Worm (Caenorhabditis elegans) whole organism, late embryonic: Measurements from ENCODE around the gene fbxc-32.
"Not testable (repeated sequence)": the region's sequence is repeated elsewhere in the genome, so short reads cannot be mapped to it uniquely, and the experiment has no call there.

Experiments
- C08G9.2 ChIP-seq: sonication (generic microtip); optimal IDR thresholded peaks from 2 replicates; lab custom pipeline; 2016; ENCODE audit warnings: mild to moderate bottlenecking, missing genetic modification characterization, moderate library complexity, missing compliant biosample characterization
- K02D7.2 ChIP-seq: sonication (generic microtip); optimal IDR thresholded peaks from 2 replicates; lab custom pipeline; 2017; ENCODE audit warnings: mild to moderate bottlenecking, missing genetic modification characterization, missing compliant biosample characterization
- K09A11.1 ChIP-seq: sonication (generic microtip); optimal IDR thresholded peaks from 2 replicates; lab custom pipeline; 2017; ENCODE audit warnings: antibody characterized with exemption, mild to moderate bottlenecking, missing genetic modification characterization, missing compliant biosample characterization; ENCODE audit not compliant: insufficient read depth
- ahr-1 ChIP-seq: sonication (generic microtip); optimal IDR thresholded peaks from 2 replicates; lab custom pipeline; 2016; ENCODE audit warnings: missing genetic modification characterization, missing compliant biosample characterization
- ceh-18 ChIP-seq: sonication (generic microtip); optimal IDR thresholded peaks from 2 replicates; lab custom pipeline; 2016; ENCODE audit warnings: missing genetic modification characterization, missing compliant biosample characterization
- ceh-19 ChIP-seq: fragments of 200-800 bp; sonication (Bioruptor generic); optimal IDR thresholded peaks from 2 replicates; lab custom pipeline; 2018; ENCODE audit warnings: mild to moderate bottlenecking, missing genetic modification characterization, missing compliant biosample characterization
- ceh-22 ChIP-seq: sonication (generic microtip); optimal IDR thresholded peaks from 2 replicates; lab custom pipeline; 2017; ENCODE audit warnings: missing biosample characterization, missing genetic modification characterization
- ceh-31 ChIP-seq: sonication (generic microtip); optimal IDR thresholded peaks from 2 replicates; lab custom pipeline; 2016; ENCODE audit warnings: missing genetic modification characterization, missing compliant biosample characterization
- ceh-45 ChIP-seq: fragments of 200-800 bp; sonication (Bioruptor generic); IDR thresholded peaks from 2 replicates; pipeline ENCODE4 v1.3.6; 2022; ENCODE audit warnings: missing genetic modification reagents, missing genetic modification characterization, missing compliant biosample characterization
- ceh-48 ChIP-seq: sonication (generic microtip); optimal IDR thresholded peaks from 2 replicates; lab custom pipeline; 2016; ENCODE audit warnings: missing genetic modification characterization, inconsistent platforms, missing compliant biosample characterization
- ceh-6 ChIP-seq: fragments of 200-800 bp; sonication (Bioruptor generic); optimal IDR thresholded peaks from 2 replicates; lab custom pipeline; 2018; ENCODE audit warnings: mild to moderate bottlenecking, missing genetic modification characterization, missing compliant biosample characterization
- che-1 ChIP-seq: sonication (generic microtip); optimal IDR thresholded peaks from 2 replicates; lab custom pipeline; 2016; ENCODE audit warnings: mild to moderate bottlenecking, missing genetic modification characterization, missing compliant biosample characterization
- dve-1 ChIP-seq: sonication (generic microtip); optimal IDR thresholded peaks from 2 replicates; lab custom pipeline; 2017; ENCODE audit warnings: antibody characterized with exemption, mild to moderate bottlenecking, missing genetic modification characterization, missing compliant biosample characterization
- elt-2 ChIP-seq: sonication (generic microtip); optimal IDR thresholded peaks from 2 replicates; lab custom pipeline; 2016; ENCODE audit warnings: missing genetic modification reagents, missing genetic modification characterization, missing compliant biosample characterization
- elt-4 ChIP-seq: sonication (generic microtip); optimal IDR thresholded peaks from 2 replicates; lab custom pipeline; 2016; ENCODE audit warnings: missing genetic modification characterization, missing compliant biosample characterization
- eyg-1 ChIP-seq: sonication (generic microtip); optimal IDR thresholded peaks from 2 replicates; lab custom pipeline; 2016; ENCODE audit warnings: missing genotype, missing genetic modification characterization, missing compliant biosample characterization
- fkh-10 ChIP-seq: fragments of 150-350 bp; optimal IDR thresholded peaks from 2 replicates; lab custom pipeline; 2014; ENCODE audit warnings: missing biosample characterization, missing genetic modification reagents, missing genetic modification characterization
- fkh-6 ChIP-seq: sonication (generic microtip); optimal IDR thresholded peaks from 2 replicates; lab custom pipeline; 2016; ENCODE audit warnings: missing genetic modification characterization, missing compliant biosample characterization
- hlh-13 ChIP-seq: fragments of 200-800 bp; sonication (Bioruptor generic); optimal IDR thresholded peaks from 2 replicates; lab custom pipeline; 2018; ENCODE audit warnings: mild to moderate bottlenecking, missing genetic modification characterization, missing compliant biosample characterization
- hlh-30 ChIP-seq: sonication (generic microtip); optimal IDR thresholded peaks from 2 replicates; lab custom pipeline; 2017; ENCODE audit warnings: antibody characterized with exemption, missing genetic modification characterization, missing compliant biosample characterization; ENCODE audit not compliant: insufficient read depth
- lim-6 ChIP-seq: sonication (generic microtip); optimal IDR thresholded peaks from 2 replicates; lab custom pipeline; 2016; ENCODE audit warnings: missing genetic modification characterization, missing compliant biosample characterization
- madf-2 ChIP-seq: sonication (generic microtip); optimal IDR thresholded peaks from 2 replicates; lab custom pipeline; 2017; ENCODE audit warnings: missing genetic modification characterization, missing compliant biosample characterization
- nfya-1 ChIP-seq: sonication (generic microtip); optimal IDR thresholded peaks from 2 replicates; lab custom pipeline; 2017; ENCODE audit warnings: missing genetic modification characterization, mild to moderate bottlenecking, missing compliant biosample characterization, antibody characterized with exemption, moderate library complexity
- odd-2 ChIP-seq: sonication (generic microtip); optimal IDR thresholded peaks from 2 replicates; lab custom pipeline; 2017; ENCODE audit warnings: antibody characterized with exemption, mild to moderate bottlenecking, missing genetic modification characterization, missing compliant biosample characterization
- pha-2 ChIP-seq: sonication (generic microtip); optimal IDR thresholded peaks from 2 replicates; lab custom pipeline; 2017; ENCODE audit warnings: mild to moderate bottlenecking, missing genetic modification characterization, missing compliant biosample characterization
- rnt-1 ChIP-seq: sonication (generic microtip); optimal IDR thresholded peaks from 2 replicates; lab custom pipeline; 2016; ENCODE audit warnings: missing genetic modification characterization, missing compliant biosample characterization
- sdc-2 ChIP-seq: sonication (generic microtip); optimal IDR thresholded peaks from 2 replicates; lab custom pipeline; 2016; ENCODE audit warnings: missing genotype, missing genetic modification characterization, missing compliant biosample characterization
- sox-4 ChIP-seq: sonication (generic microtip); optimal IDR thresholded peaks from 2 replicates; lab custom pipeline; 2017; ENCODE audit warnings: mild to moderate bottlenecking, missing genetic modification characterization, inconsistent platforms, missing compliant biosample characterization
- syd-9 ChIP-seq: sonication (generic microtip); optimal IDR thresholded peaks from 2 replicates; lab custom pipeline; 2016; ENCODE audit warnings: mild to moderate bottlenecking, missing genetic modification characterization, moderate library complexity, missing compliant biosample characterization
- ttx-3 ChIP-seq: sonication (generic microtip); optimal IDR thresholded peaks from 2 replicates; lab custom pipeline; 2016; ENCODE audit warnings: missing genetic modification reagents, missing genetic modification characterization, missing compliant biosample characterization
- unc-3 ChIP-seq, 2 experiments: fragments of 200-800 bp in 1 of 2; sonication (Bioruptor generic) in 1 of 2; sonication (generic microtip) in 1 of 2; conservative IDR thresholded peaks in 1 of 2; optimal IDR thresholded peaks in 1 of 2; 2 replicates each; pipeline versions ENCODE4 v1.3.6 to Lab custom; 2016 to 2022; ENCODE audit warnings: missing compliant biosample characterization in 2 of 2, missing genetic modification characterization in 2 of 2, missing genetic modification reagents in 1 of 2
- unc-86 ChIP-seq: sonication (generic microtip); optimal IDR thresholded peaks from 2 replicates; lab custom pipeline; 2016; ENCODE audit warnings: missing genetic modification characterization, missing compliant biosample characterization
- zip-5 ChIP-seq: sonication (generic microtip); optimal IDR thresholded peaks from 2 replicates; lab custom pipeline; 2016; ENCODE audit warnings: missing genetic modification characterization, missing compliant biosample characterization
- ztf-16 ChIP-seq: sonication (generic microtip); optimal IDR thresholded peaks from 2 replicates; lab custom pipeline; 2017; ENCODE audit warnings: missing genetic modification characterization, missing compliant biosample characterization

fbxc-32 gene

ce11 chrII:961961-962360, 14.0 kb upstream of the fbxc-32 start, which contains the start of gene C32B5.13:
Gene C32B5.13, minus strand, starts transcription at chrII:962061.
- TF ChIP-seq fkh-10 (GFP tag; lab: Kevin White, UChicago) (no peak), elt-2 (no peak), elt-4 (tag; lab: Kevin White, UChicago) (no peak), odd-2 (tag; lab: Kevin White, UChicago) (no peak), ceh-19 (GFP tag; lab: Kevin White, UChicago) (no peak), C08G9.2 (tag; lab: Kevin White, UChicago) (no peak), che-1 (tag; lab: Kevin White, UChicago) (no peak)

DNA sequence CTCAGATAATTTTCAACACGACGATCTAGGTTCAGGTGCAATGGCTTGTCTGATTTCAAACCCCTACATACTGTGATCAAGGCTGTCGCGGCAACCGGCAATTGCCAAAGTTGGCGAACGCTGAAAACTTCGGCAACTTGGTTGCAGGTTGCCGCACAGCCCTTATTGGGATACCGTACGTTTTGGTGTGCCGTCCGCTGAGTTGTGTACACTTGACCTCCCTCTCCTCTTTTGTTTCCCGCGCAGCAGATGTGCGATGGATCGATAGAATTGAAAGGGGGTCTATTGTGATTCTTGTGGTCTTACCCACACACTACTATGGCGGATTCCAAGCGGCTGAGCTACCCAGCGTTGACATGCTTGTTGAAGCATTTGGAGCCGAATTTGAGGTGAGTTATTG, 12.2 kb upstream of the fbxc-32 start, which contains the start of the genes C32B5.18 and C32B5.7:
Gene C32B5.18, plus strand, starts transcription at position 301 of the 400 bp plus-strand sequence.
Gene C32B5.7, plus strand, starts transcription at position 311 of the 400 bp plus-strand sequence.
- TF ChIP-seq sox-4 (tag; lab: Kevin White, UChicago), result no peak
- TF ChIP-seq fkh-6 (tag; lab: Kevin White, UChicago), result no peak
- TF ChIP-seq dve-1, result no peak
- no peak for TF ChIP-seq ceh-18 (tag; lab: Kevin White, UChicago)
- no peak for TF ChIP-seq C08G9.2 (tag; lab: Kevin White, UChicago)
- TF ChIP-seq unc-3 (GFP tag; conservative IDR thresholded peaks at IDR 0.05; lab: Robert Waterston, UW), result no peak
- no peak for TF ChIP-seq unc-3 (tag; optimal IDR thresholded peaks at IDR 0.05; lab: Kevin White, UChicago)
- no peak for TF ChIP-seq ttx-3 (tag; lab: Kevin White, UChicago)
- TF ChIP-seq ceh-19 (GFP tag; lab: Kevin White, UChicago), result no peak
- TF ChIP-seq odd-2 (tag; lab: Kevin White, UChicago), result no peak
- no peak for TF ChIP-seq rnt-1
- TF ChIP-seq ceh-6 (GFP tag; lab: Kevin White, UChicago), result no peak
- TF ChIP-seq ceh-45 (GFP tag; lab: Robert Waterston, UW), result no peak
- no peak for TF ChIP-seq madf-2 (tag; lab: Kevin White, UChicago)
- no peak for TF ChIP-seq ceh-22 (tag; lab: Kevin White, UChicago)
- TF ChIP-seq hlh-30, result no peak
- no peak for TF ChIP-seq eyg-1 (tag; lab: Kevin White, UChicago)
- TF ChIP-seq fkh-10 (GFP tag; lab: Kevin White, UChicago), result no peak
- TF ChIP-seq unc-86 (tag; lab: Kevin White, UChicago), result no peak
- TF ChIP-seq hlh-13, result no peak

DNA sequence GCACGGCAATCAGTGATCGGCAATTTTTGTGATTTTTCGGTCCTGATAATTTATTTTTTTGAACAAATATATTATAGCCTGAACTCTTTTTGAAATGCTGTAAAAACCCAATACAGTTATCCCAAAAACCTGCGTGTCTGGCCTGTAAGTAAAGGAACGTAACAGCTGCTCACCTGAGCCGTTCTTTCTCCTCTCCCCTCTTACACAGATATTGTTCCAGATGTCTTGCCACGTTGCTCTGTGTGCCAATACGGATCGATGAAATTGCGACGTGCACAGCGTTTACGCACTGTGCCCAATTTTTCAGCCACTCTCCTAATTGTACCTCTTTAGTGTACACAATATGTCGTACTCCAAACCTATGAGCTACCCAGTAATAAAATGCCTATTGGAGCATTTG, 10.6 kb upstream of the fbxc-32 start, which contains the start of gene sdz-4:
Gene sdz-4, plus strand, starts transcription at position 301 of the 400 bp plus-strand sequence.
- TF ChIP-seq ceh-31 (no peak), ceh-22 (tag; lab: Kevin White, UChicago) (no peak), lim-6 (tag; lab: Kevin White, UChicago) (no peak), ztf-16 (no peak), pha-2 (tag; lab: Kevin White, UChicago) (no peak), nfya-1 (tag; lab: Kevin White, UChicago) (no peak), sdc-2 (tag; lab: Kevin White, UChicago) (no peak), syd-9 (tag; lab: Kevin White, UChicago) (no peak), ahr-1 (tag; lab: Kevin White, UChicago) (no peak), K02D7.2 (tag; lab: Kevin White, UChicago) (no peak)

ce11 chrII:954626-955025, 6.6 kb upstream of the fbxc-32 start, which contains the start of gene fbxc-7:
Gene fbxc-7, plus strand, starts transcription at chrII:954926.
- TF ChIP-seq elt-4 (tag; lab: Kevin White, UChicago); K09A11.1; madf-2 (tag; lab: Kevin White, UChicago): not testable (repeated sequence)

ce11 chrII:953052-953451, 5.1 kb upstream of the fbxc-32 start:
- TF ChIP-seq ceh-48 (tag; lab: Kevin White, UChicago) (peak; percentile 6), zip-5 (no peak), hlh-30 (peak; percentile 60)
